In the genomic region with DNA sequence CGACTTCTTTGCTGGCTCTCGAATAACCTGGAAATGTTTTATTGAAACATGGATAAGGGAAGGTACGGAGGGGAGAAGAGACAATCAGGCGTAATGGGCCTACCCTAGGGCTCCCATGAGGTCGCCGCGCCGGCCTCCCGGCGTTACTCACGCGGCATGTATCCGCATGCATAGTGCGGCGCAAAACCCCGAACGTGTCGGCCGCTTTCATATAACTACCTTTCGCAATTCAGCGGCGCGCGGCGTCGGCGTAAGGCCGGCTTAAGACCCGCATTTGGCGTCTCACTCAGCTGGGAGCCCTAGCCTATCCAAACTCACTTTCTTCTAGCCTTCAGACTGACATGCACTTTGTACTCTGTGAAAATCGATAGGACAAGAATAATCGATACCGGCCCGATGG, we compare ENCODE assay signal across 4 worm cellular contexts.
TF ChIP-seq lines count a peak whose summit lies in the region.

No protein-coding gene starts in this region.

TF ChIP-seq in whole organism, L4 larva, 104 proteins besides CTCF, POLR2A, EP300 and RAD21:
- no peak for TF ChIP-seq mes-2 (tag; optimal IDR thresholded peaks at IDR 0.05; lab: Kevin White, UChicago; ENCODE audit: poor library complexity, severe bottlenecking)
- TF ChIP-seq set-16 (GFP tag; IDR thresholded peaks at IDR 0.05; lab: Robert Waterston, UW), result peak; percentile 80
- 0 out of 2 replicates have a peak, but pooled peaks have one; percentile 55 for TF ChIP-seq saeg-2 (GFP tag; IDR thresholded peaks at IDR 0.05; lab: Robert Waterston, UW)
- TF ChIP-seq nhr-41 (GFP tag; IDR thresholded peaks at IDR 0.05; lab: Robert Waterston, UW), result no peak
- TF ChIP-seq ZK337.2 (GFP tag; IDR thresholded peaks at IDR 0.05; lab: Robert Waterston, UW), result no peak
- no peak for TF ChIP-seq jun-1 (tag; optimal IDR thresholded peaks at IDR 0.05; lab: Kevin White, UChicago)
TF ChIP-seq in whole organism, L4 larva: peak in this region for 2.

TF ChIP-seq in whole organism, late embryonic, 69 proteins besides CTCF, POLR2A, EP300 and RAD21:
- TF ChIP-seq elt-4 (tag; optimal IDR thresholded peaks at IDR 0.05; lab: Kevin White, UChicago), result peak; percentile 44
- TF ChIP-seq nhr-11 (tag; optimal IDR thresholded peaks at IDR 0.05; lab: Kevin White, UChicago), result no peak

TF ChIP-seq in whole organism, midembryonic, 9 proteins besides CTCF, POLR2A, EP300 and RAD21:
- TF ChIP-seq tab-1 (GFP tag; IDR thresholded peaks at IDR 0.05; lab: Robert Waterston, UW), result 0 out of 2 replicates have a peak, but pooled peaks have one; percentile 67
- no peak for TF ChIP-seq med-1 (GFP tag; optimal IDR thresholded peaks at IDR 0.05; lab: Kevin White, UChicago; ENCODE audit: insufficient read depth)

TF ChIP-seq in whole organism, young adult, 124 proteins besides CTCF, POLR2A, EP300 and RAD21:
- TF ChIP-seq K11D2.4 (GFP tag; IDR thresholded peaks at IDR 0.05; lab: Robert Waterston, UW) (0 out of 2 replicates have a peak, but pooled peaks have one; percentile 50), zfh-2 (GFP tag; conservative IDR thresholded peaks at IDR 0.05; lab: Robert Waterston, UW) (peak; percentile 80), ztf-28 (GFP tag; IDR thresholded peaks at IDR 0.05; lab: Robert Waterston, UW) (0 out of 2 replicates have a peak, but pooled peaks have one; percentile 43), snpc-4 (GFP tag; optimal IDR thresholded peaks at IDR 0.05; lab: Kevin White, UChicago) (no peak), snpc-4 (tag; optimal IDR thresholded peaks at IDR 0.05; lab: Kevin White, UChicago) (peak in 3 of 4 experiments; percentile 6 to 82 (median 38)), snpc-1.1 (tag; optimal IDR thresholded peaks at IDR 0.05; lab: Kevin White, UChicago; ENCODE audit: insufficient read depth) (peak; percentile 56), ets-4 (GFP tag; optimal IDR thresholded peaks at IDR 0.05; lab: Kevin White, UChicago) (no peak)
TF ChIP-seq in whole organism, young adult: peak in this region for 5.
